Fruit fly (Drosophila melanogaster) whole organism, wandering third instar larva: ENCODE data around the gene CG43346.

Source experiments
- CG32264 ChIP-seq: fragments of 200-800 bp; sonication (Bioruptor generic); optimal IDR thresholded peaks from 2 replicates; lab custom pipeline; 2016; ENCODE audit warnings: missing biosample characterization, missing genetic modification characterization
- Dfd ChIP-seq: fragments of >200 bp; optimal IDR thresholded peaks from 2 replicates; lab custom pipeline; 2017; ENCODE audit warnings: missing biosample characterization, missing genetic modification characterization
- GATAd ChIP-seq: sonication (Bioruptor generic); optimal IDR thresholded peaks from 2 replicates; lab custom pipeline; 2016; ENCODE audit warnings: missing biosample characterization, missing genetic modification characterization
- Hnf4 ChIP-seq: fragments of 200-800 bp; sonication (Bioruptor generic); optimal IDR thresholded peaks from 2 replicates; lab custom pipeline; 2016; ENCODE audit warnings: missing biosample characterization, mild to moderate bottlenecking, missing genetic modification characterization
- Hr83 ChIP-seq: fragments of 200-300 bp; sonication (Bioruptor generic); optimal IDR thresholded peaks from 2 replicates; lab custom pipeline; 2016; ENCODE audit warnings: missing biosample characterization, mild to moderate bottlenecking, missing genetic modification characterization, moderate library complexity; ENCODE audit not compliant: poor library complexity, severe bottlenecking
- Jra ChIP-seq: sonication (Bioruptor generic); optimal IDR thresholded peaks from 2 replicates; lab custom pipeline; 2016; ENCODE audit warnings: missing biosample characterization, missing genetic modification characterization
- OdsH ChIP-seq: fragments of 200-800 bp; sonication (Bioruptor generic); optimal IDR thresholded peaks from 2 replicates; lab custom pipeline; 2016; ENCODE audit warnings: missing biosample characterization, mild to moderate bottlenecking, missing genetic modification characterization
- Vsx2 ChIP-seq: fragments of 200-300, 225-300 bp; sonication (Bioruptor generic); optimal IDR thresholded peaks from 2 replicates; lab custom pipeline; 2018; ENCODE audit warnings: missing biosample characterization, missing genetic modification characterization; ENCODE audit not compliant: partially characterized antibody
- ey ChIP-seq: fragments of 200-800 bp; sonication (Bioruptor generic); optimal IDR thresholded peaks from 2 replicates; lab custom pipeline; 2016; ENCODE audit warnings: missing biosample characterization, missing genetic modification characterization
- h ChIP-seq: fragments of 200-800 bp; sonication (Bioruptor generic); optimal IDR thresholded peaks from 3 replicates; lab custom pipeline; 2016; ENCODE audit warnings: missing biosample characterization, mild to moderate bottlenecking, missing genetic modification characterization
- psq ChIP-seq: fragments of 200-800 bp; sonication (Bioruptor generic); optimal IDR thresholded peaks from 3 replicates; lab custom pipeline; 2017; ENCODE audit warnings: missing biosample characterization, mild to moderate bottlenecking, missing genetic modification characterization, moderate library complexity
- usp ChIP-seq: fragments of >200 bp; optimal IDR thresholded peaks from 2 replicates; lab custom pipeline; 2017; ENCODE audit warnings: missing biosample characterization, missing genetic modification characterization

DNA sequence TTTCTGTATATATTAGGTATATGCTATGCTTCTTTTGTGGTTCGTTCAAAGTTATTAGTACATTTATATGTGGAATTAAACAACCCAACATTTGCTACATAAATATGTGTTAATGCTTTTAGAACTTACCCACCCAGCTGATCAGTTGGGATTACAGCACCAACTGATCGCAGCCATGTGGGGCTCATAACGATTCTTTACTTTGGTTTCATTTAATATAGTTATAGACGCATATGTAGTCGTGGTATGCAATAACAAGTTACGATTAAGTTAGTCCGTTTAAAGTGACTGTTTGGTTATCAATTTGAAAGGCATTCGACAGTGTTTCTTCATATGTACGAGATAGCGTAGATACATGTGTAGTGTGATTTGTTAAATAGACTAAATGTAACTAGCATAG is 32.6 kb downstream of the CG43346 start:
- TF ChIP-seq Jra (GFP tag; lab: Kevin White, UChicago) (no peak), Dfd (GFP tag; lab: Kevin White, UChicago) (no peak), psq (GFP tag; lab: Kevin White, UChicago) (no peak), usp (no peak), Hr83 (no peak), CG32264 (GFP tag; lab: Kevin White, UChicago) (no peak), Hnf4 (GFP tag; lab: Kevin White, UChicago) (no peak), OdsH (no peak), h (no peak), Vsx2 (no peak), GATAd (GFP tag; lab: Kevin White, UChicago) (no peak), ey (no peak)
